Worm (Caenorhabditis elegans) whole organism, L4/young adult: Measurements from ENCODE around the gene Y7A5A.3.
A peak's percentile ranks its signal among the peaks of the same experiment; 100 is the strongest.

Experiments
- W03F9.2 ChIP-seq: fragments of 150-350 bp; optimal IDR thresholded peaks from 2 replicates; lab custom pipeline; 2014; ENCODE audit warnings: missing biosample characterization, missing genetic modification characterization
- dao-5 ChIP-seq: sonication (generic microtip); optimal IDR thresholded peaks from 2 replicates; lab custom pipeline; 2016; ENCODE audit warnings: missing genotype, missing genetic modification characterization, moderate library complexity, missing compliant biosample characterization
- him-1 ChIP-seq: sonication (generic microtip); optimal IDR thresholded peaks from 2 replicates; lab custom pipeline; 2016; ENCODE audit warnings: missing genotype, missing genetic modification reagents, missing genetic modification characterization, missing compliant biosample characterization

Gene Y7A5A.3

DNA sequence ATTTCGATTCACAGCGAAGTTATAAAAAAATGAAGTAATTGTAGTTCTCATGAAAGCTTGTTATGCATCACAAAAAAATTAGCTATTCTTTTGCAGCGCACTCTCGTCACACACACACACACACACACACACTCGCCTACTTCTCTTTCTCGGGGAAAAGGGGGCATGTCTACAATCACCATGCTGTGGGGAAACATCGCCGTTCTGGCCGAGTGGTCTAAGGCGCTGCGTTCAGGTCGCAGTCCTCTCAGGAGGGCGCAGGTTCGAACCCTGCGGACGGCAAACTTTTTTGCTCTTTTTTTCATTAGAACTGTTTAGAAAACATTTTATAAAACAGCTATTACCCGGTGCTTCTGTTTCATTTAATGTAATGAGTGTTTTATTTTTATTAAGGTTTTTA, 42.6 kb downstream of the Y7A5A.3 start:
- no peak for TF ChIP-seq W03F9.2 (tag; lab: Kevin White, UChicago)
- peak; percentile 20 for TF ChIP-seq dao-5 (tag; lab: Kevin White, UChicago)
- peak; percentile 75 for TF ChIP-seq him-1 (tag; lab: Kevin White, UChicago)

- TF ChIP-seq dao-5 (tag; lab: Kevin White, UChicago) (no peak), W03F9.2 (tag; lab: Kevin White, UChicago) (no peak), him-1 (tag; lab: Kevin White, UChicago) (no peak)
Measured at ce11 chrX:15740526-15740925, 43.9 kb downstream of the Y7A5A.3 start, which contains the start of gene srg-64. TSS of gene srg-64 (minus strand) at chrX:15740626.

DNA sequence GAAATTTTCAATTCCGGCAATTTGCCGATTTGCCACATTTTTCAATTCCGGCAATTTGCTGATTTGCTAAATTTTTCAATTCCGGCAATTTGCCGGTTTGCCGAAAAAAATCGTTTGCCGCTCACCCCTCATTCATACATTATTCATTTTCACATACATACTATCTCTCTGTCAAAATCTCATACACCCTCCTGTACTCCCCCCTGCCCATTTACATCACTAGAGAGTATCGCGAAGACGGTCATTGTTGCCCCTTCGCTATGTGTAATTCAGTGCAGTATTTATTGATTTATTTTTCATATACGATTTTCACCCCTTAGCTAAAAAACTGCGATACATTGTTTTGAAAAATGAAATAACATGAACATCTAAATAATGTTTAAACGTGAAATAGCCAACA, 48.1 kb downstream of the Y7A5A.3 start:
- no peak for TF ChIP-seq W03F9.2 (tag; lab: Kevin White, UChicago)
- TF ChIP-seq dao-5 (tag; lab: Kevin White, UChicago), result no peak
- no peak for TF ChIP-seq him-1 (tag; lab: Kevin White, UChicago)
